Fruit fly (Drosophila melanogaster) whole organism, adult: Measurements from ENCODE around the gene Cat.

Source experiments
- CG33017 ChIP-seq: fragments of 200-800 bp; sonication (Bioruptor generic); optimal IDR thresholded peaks from 2 replicates; lab custom pipeline; 2018; ENCODE audit warnings: missing biosample characterization, mild to moderate bottlenecking, missing genetic modification characterization, moderate library complexity
- CG5204 ChIP-seq: fragments of 200-800 bp; sonication (Bioruptor generic); optimal IDR thresholded peaks from 2 replicates; lab custom pipeline; 2016; ENCODE audit warnings: missing biosample characterization, missing genetic modification characterization
- Crg-1 ChIP-seq: fragments of 200-800 bp; sonication (Bioruptor generic); optimal IDR thresholded peaks from 2 replicates; lab custom pipeline; 2016; ENCODE audit warnings: missing biosample characterization, missing genetic modification characterization
- Hr96 ChIP-seq: fragments of 200-800 bp; sonication (Bioruptor generic); optimal IDR thresholded peaks from 2 replicates; lab custom pipeline; 2016; ENCODE audit warnings: missing biosample characterization, missing genetic modification characterization
- Mnt ChIP-seq: fragments of 200-800 bp; sonication (Bioruptor generic); optimal IDR thresholded peaks from 2 replicates; lab custom pipeline; 2016; ENCODE audit warnings: missing biosample characterization, mild to moderate bottlenecking, missing genetic modification characterization
- cic ChIP-seq: fragments of 200-800 bp; sonication (Bioruptor generic); optimal IDR thresholded peaks from 2 replicates; lab custom pipeline; 2017; ENCODE audit warnings: missing biosample characterization, mild to moderate bottlenecking, missing genetic modification characterization, moderate library complexity
- kay ChIP-seq: fragments of 200-800 bp; sonication (Bioruptor generic); peaks from one replicate; lab custom pipeline; 2016; ENCODE audit warnings: missing biosample characterization, missing genetic modification characterization, borderline replicate concordance
- pad ChIP-seq: fragments of 200-800 bp; sonication (Bioruptor generic); optimal IDR thresholded peaks from 3 replicates; lab custom pipeline; 2017; ENCODE audit warnings: missing biosample characterization, missing genetic modification characterization, mild to moderate bottlenecking, moderate library complexity, missing genetic modification reagents

- no peak for TF ChIP-seq cic (GFP tag; lab: Kevin White, UChicago)
- TF ChIP-seq CG5204 (GFP tag; lab: Kevin White, UChicago): no peak
- TF ChIP-seq CG33017 (tag; lab: Kevin White, UChicago): no peak
- TF ChIP-seq Crg-1 (GFP tag; lab: Kevin White, UChicago): no peak
- TF ChIP-seq kay: peak; percentile 93
- TF ChIP-seq Hr96 (GFP tag; lab: Kevin White, UChicago): no peak
- TF ChIP-seq pad (GFP tag; lab: Kevin White, UChicago): no peak
- no peak for TF ChIP-seq Mnt (GFP tag; lab: Kevin White, UChicago)
Observed at dm6 chr3L:18823870-18824561, 1.6 kb downstream of the Cat start.
